Worm (Caenorhabditis elegans) whole organism, mixed stage, embryonic: ENCODE data around the gene capa-1.

Experiments used
- cnd-1 ChIP-seq: fragments of 200-800 bp; sonication (Bioruptor generic); optimal IDR thresholded peaks from 2 replicates; lab custom pipeline; 2018; ENCODE audit warnings: mild to moderate bottlenecking, missing genetic modification characterization, missing compliant biosample characterization
- drap-1 ChIP-seq: fragments of 200-800 bp; sonication (Bioruptor generic); optimal IDR thresholded peaks from 3 replicates; lab custom pipeline; 2018; ENCODE audit warnings: mild to moderate bottlenecking, missing genetic modification characterization, missing compliant biosample characterization
- elt-3 ChIP-seq: fragments of 150-350 bp; optimal IDR thresholded peaks from 2 replicates; lab custom pipeline; 2014; ENCODE audit warnings: missing biosample characterization, missing genetic modification characterization
- flh-1 ChIP-seq: fragments of 200-800 bp; sonication (Bioruptor generic); optimal IDR thresholded peaks from 2 replicates; lab custom pipeline; 2018; ENCODE audit warnings: mild to moderate bottlenecking, missing genetic modification characterization, moderate library complexity, missing compliant biosample characterization
- lin-13 ChIP-seq: fragments of 150-350 bp; optimal IDR thresholded peaks from 2 replicates; lab custom pipeline; 2014; ENCODE audit warnings: missing biosample characterization, missing genetic modification characterization
- mab-5 ChIP-seq: fragments of 150-350 bp; optimal IDR thresholded peaks from 2 replicates; lab custom pipeline; 2014; ENCODE audit warnings: missing biosample characterization, missing genetic modification characterization
- mls-2 ChIP-seq: sonication (generic microtip); optimal IDR thresholded peaks from 2 replicates; lab custom pipeline; 2016; ENCODE audit warnings: mild to moderate bottlenecking, missing genetic modification characterization, moderate library complexity, missing compliant biosample characterization
- nhr-28 ChIP-seq: fragments of 150-350 bp; optimal IDR thresholded peaks from 2 replicates; lab custom pipeline; 2014; ENCODE audit warnings: missing biosample characterization, missing genetic modification characterization
- nhr-76 ChIP-seq: sonication (generic microtip); optimal IDR thresholded peaks from 2 replicates; lab custom pipeline; 2017; ENCODE audit warnings: missing biosample characterization, missing genetic modification characterization
- snpc-4 ChIP-seq: fragments of 150-350 bp; optimal IDR thresholded peaks from 2 replicates; lab custom pipeline; 2014; ENCODE audit warnings: missing biosample characterization, missing genetic modification characterization
- sptf-1 ChIP-seq: sonication (generic microtip); optimal IDR thresholded peaks from 2 replicates; lab custom pipeline; 2017; ENCODE audit warnings: mild to moderate bottlenecking, missing genetic modification characterization, moderate library complexity, missing compliant biosample characterization
- unc-62 ChIP-seq: fragments of 150-350 bp; optimal IDR thresholded peaks from 2 replicates; lab custom pipeline; 2014; ENCODE audit warnings: missing biosample characterization, missing genetic modification reagents, missing genetic modification characterization

DNA sequence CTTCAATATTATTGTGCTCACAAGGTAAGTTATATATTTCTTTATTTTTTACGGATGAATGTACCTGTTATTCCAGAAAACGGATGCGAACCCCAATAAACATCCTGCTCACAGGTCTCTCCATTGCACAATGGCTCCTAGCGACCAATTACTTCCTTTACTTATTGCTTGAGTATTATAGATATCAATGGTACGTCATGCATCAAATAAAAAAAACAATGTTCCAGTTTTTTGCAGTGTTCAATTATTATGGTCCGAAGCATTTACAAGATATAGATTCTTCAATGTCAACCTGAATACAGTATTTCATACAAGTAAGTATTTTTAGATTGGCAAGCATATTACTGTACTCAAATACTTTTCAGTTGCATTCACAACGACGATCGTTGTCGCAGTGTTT, 13.7 kb downstream of the capa-1 start:
- TF ChIP-seq elt-3 (tag; lab: Kevin White, UChicago) (no peak), unc-62 (GFP tag; lab: Kevin White, UChicago) (no peak), cnd-1 (tag; lab: Kevin White, UChicago) (no peak), lin-13 (no peak), nhr-28 (tag; lab: Kevin White, UChicago) (no peak), drap-1 (GFP tag; lab: Kevin White, UChicago) (no peak), snpc-4 (tag; lab: Kevin White, UChicago) (no peak), nhr-76 (tag; lab: Kevin White, UChicago) (no peak), mab-5 (tag; lab: Kevin White, UChicago) (no peak), flh-1 (GFP tag; lab: Kevin White, UChicago) (no peak), mls-2 (no peak), sptf-1 (tag; lab: Kevin White, UChicago) (no peak)
